Fruit fly (Drosophila melanogaster) whole organism, pupa: ENCODE data around the gene Send1.

Experiments
- CG10348 ChIP-seq: fragments of 200-800 bp; sonication (Bioruptor generic); IDR thresholded peaks from 2 replicates; pipeline ENCODE4 v1.3.6; 2022; ENCODE audit warnings: missing biosample characterization, missing genetic modification characterization
- CG13204 ChIP-seq: fragments of 200-800 bp; sonication (Bioruptor generic); optimal IDR thresholded peaks from 2 replicates; lab custom pipeline; 2018; ENCODE audit warnings: missing biosample characterization, mild to moderate bottlenecking, missing genetic modification characterization, moderate library complexity
- CG14655 ChIP-seq: fragments of 200-800 bp; sonication (Bioruptor generic); optimal IDR thresholded peaks from 3 replicates; lab custom pipeline; 2017; ENCODE audit warnings: mild to moderate bottlenecking, missing biosample characterization, missing genetic modification reagents, missing genetic modification characterization
- CG15710 ChIP-seq: fragments of 200-800 bp; sonication (Bioruptor generic); optimal IDR thresholded peaks from 2 replicates; lab custom pipeline; 2018; ENCODE audit warnings: missing biosample characterization, mild to moderate bottlenecking, missing genetic modification characterization, moderate library complexity
- CG17806 ChIP-seq: fragments of 200-800 bp; sonication (Bioruptor generic); optimal IDR thresholded peaks from 2 replicates; lab custom pipeline; 2018; ENCODE audit warnings: missing biosample characterization, mild to moderate bottlenecking, missing genetic modification characterization, moderate library complexity
- CG32121 ChIP-seq: fragments of 200-800 bp; sonication (Bioruptor generic); IDR thresholded peaks from 2 replicates; pipeline ENCODE4 v1.3.6; 2022; ENCODE audit warnings: missing biosample characterization, missing genetic modification characterization
- CG34367 ChIP-seq: fragments of 200-800 bp; sonication (Bioruptor generic); optimal IDR thresholded peaks from 2 replicates; lab custom pipeline; 2018; ENCODE audit warnings: missing biosample characterization, mild to moderate bottlenecking, missing genetic modification characterization
- CG4496 ChIP-seq: fragments of 200-800 bp; sonication (Bioruptor generic); IDR thresholded peaks from 3 replicates; pipeline ENCODE4 v1.3.6; 2022; ENCODE audit warnings: missing biosample characterization, missing genetic modification characterization
- CG8159 ChIP-seq: fragments of 200-800 bp; sonication (Bioruptor generic); optimal IDR thresholded peaks from 3 replicates; lab custom pipeline; 2018; ENCODE audit warnings: missing biosample characterization, mild to moderate bottlenecking, missing genetic modification characterization, moderate library complexity
- CG8301 ChIP-seq: fragments of 200-800 bp; sonication (Bioruptor generic); optimal IDR thresholded peaks from 2 replicates; lab custom pipeline; 2018; ENCODE audit warnings: missing biosample characterization, mild to moderate bottlenecking, missing genetic modification characterization
- CG9948 ChIP-seq: fragments of 200-800 bp; sonication (Bioruptor generic); optimal IDR thresholded peaks from 2 replicates; lab custom pipeline; 2018; ENCODE audit warnings: missing biosample characterization, mild to moderate bottlenecking, missing genetic modification characterization, moderate library complexity
- D1 ChIP-seq: fragments of 200-800 bp; sonication (Bioruptor generic); optimal IDR thresholded peaks from 2 replicates; lab custom pipeline; 2018; ENCODE audit warnings: missing biosample characterization, mild to moderate bottlenecking, missing genetic modification characterization, moderate library complexity
- EcR ChIP-seq: fragments of 200-800 bp; sonication (Bioruptor generic); optimal IDR thresholded peaks from 3 replicates; lab custom pipeline; 2019; ENCODE audit warnings: missing biosample characterization, missing genetic modification characterization, mild to moderate bottlenecking, moderate library complexity, missing genetic modification reagents
- Ets98B ChIP-seq: fragments of 200-800 bp; sonication (Bioruptor generic); IDR thresholded peaks from 2 replicates; pipeline ENCODE4 v1.3.6; 2022; ENCODE audit warnings: missing biosample characterization, missing genetic modification characterization
- Pif1A ChIP-seq: fragments of 200-800 bp; sonication (Bioruptor generic); optimal IDR thresholded peaks from 3 replicates; lab custom pipeline; 2016; ENCODE audit warnings: missing biosample characterization, missing genetic modification characterization
- Pif1B ChIP-seq: fragments of 200-800 bp; sonication (Bioruptor generic); optimal IDR thresholded peaks from 3 replicates; lab custom pipeline; 2016; ENCODE audit warnings: missing biosample characterization, missing genetic modification characterization
- Snoo ChIP-seq: fragments of 200-800 bp; sonication (Bioruptor generic); optimal IDR thresholded peaks from 3 replicates; lab custom pipeline; 2017; ENCODE audit warnings: missing biosample characterization, mild to moderate bottlenecking, missing genetic modification characterization, inconsistent platforms
- fd96Ca ChIP-seq: fragments of 200-800 bp; sonication (Bioruptor generic); IDR thresholded peaks from 3 replicates; pipeline ENCODE4 v1.3.6; 2022; ENCODE audit warnings: missing biosample characterization, missing genetic modification characterization
- gl ChIP-seq: fragments of 200-800 bp; sonication (Bioruptor generic); optimal IDR thresholded peaks from 2 replicates; lab custom pipeline; 2018; ENCODE audit warnings: missing biosample characterization, mild to moderate bottlenecking, missing genetic modification characterization
- rn ChIP-seq: fragments of 200-800 bp; sonication (Bioruptor generic); IDR thresholded peaks from 2 replicates; pipeline ENCODE4 v1.3.6; 2022; ENCODE audit warnings: missing biosample characterization, missing genetic modification characterization

Send1 gene

DNA sequence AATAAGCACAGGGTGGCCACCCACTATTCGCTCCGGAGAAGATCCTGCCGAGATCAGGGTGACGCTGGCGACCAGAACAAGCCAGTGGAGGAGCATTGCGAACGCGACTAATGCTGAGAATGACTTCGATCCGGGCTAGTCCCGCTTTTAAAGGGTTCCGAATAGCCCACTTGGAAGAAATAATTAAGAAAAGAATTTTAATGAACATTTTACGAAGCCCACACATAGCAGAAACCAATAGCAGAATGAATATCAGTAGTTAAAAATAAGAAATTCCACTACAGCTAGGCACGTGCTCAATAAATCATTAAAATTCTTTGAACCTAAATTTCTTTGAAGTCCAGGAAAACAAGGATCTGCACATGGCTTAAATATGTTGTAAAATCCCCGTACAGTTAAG is 3.7 kb downstream of the Send1 start, which contains the start of gene Ser12:
Ser12 (minus strand) TSS at position 101 of the 400 bp plus-strand sequence.
- TF ChIP-seq CG13204, result no peak
- TF ChIP-seq Snoo, result no peak
- no peak for TF ChIP-seq Pif1A (GFP tag; lab: Kevin White, UChicago)
- TF ChIP-seq fd96Ca (GFP tag; lab: Robert Waterston, UW), result no peak
- TF ChIP-seq EcR (GFP tag; lab: Kevin White, UChicago), result no peak

dm6 chr2L:2249578-2249977 is 5.3 kb downstream of the Send1 start:
- no peak for TF ChIP-seq CG8301 (tag; lab: Kevin White, UChicago)
- TF ChIP-seq CG15710 (tag; lab: Kevin White, UChicago), result no peak
- TF ChIP-seq CG4496 (GFP tag; lab: Robert Waterston, UW), result no peak
- no peak for TF ChIP-seq CG17806
- no peak for TF ChIP-seq Snoo
- no peak for TF ChIP-seq CG9948 (tag; lab: Kevin White, UChicago)
- no peak for TF ChIP-seq Pif1B (GFP tag; lab: Kevin White, UChicago)
- no peak for TF ChIP-seq Pif1A (GFP tag; lab: Kevin White, UChicago)
- no peak for TF ChIP-seq CG10348 (GFP tag; lab: Robert Waterston, UW)
- TF ChIP-seq EcR (GFP tag; lab: Kevin White, UChicago), result no peak
- TF ChIP-seq fd96Ca (GFP tag; lab: Robert Waterston, UW), result 0 out of 3 replicates have a peak, but pooled peaks have one; percentile 25
- no peak for TF ChIP-seq Ets98B
- peak; percentile 36 for TF ChIP-seq CG8159 (tag; lab: Kevin White, UChicago)
- TF ChIP-seq rn (GFP tag; lab: Robert Waterston, UW), result no peak

DNA sequence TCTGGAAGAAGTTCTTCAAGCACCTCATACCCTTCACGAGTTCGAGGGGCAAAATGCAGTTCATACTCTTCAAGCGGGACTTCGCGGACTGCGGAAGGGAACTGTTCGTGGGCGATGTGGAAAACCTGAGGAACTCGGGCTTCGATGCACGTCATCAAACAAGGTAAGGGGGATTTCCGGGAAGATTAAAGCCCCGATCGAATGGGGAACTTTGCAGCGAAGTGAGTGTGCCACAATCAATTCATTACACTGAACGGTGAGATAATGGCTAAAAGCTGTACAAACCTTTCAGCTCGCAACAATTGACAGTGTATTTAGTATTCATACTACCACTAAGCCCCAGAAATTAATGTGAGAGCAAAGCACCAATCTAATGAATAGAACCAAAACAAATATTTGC is 12.1 kb downstream of the Send1 start:
- TF ChIP-seq Snoo, result no peak
- no peak for TF ChIP-seq CG13204
- TF ChIP-seq rn (GFP tag; lab: Robert Waterston, UW), result no peak
- no peak for TF ChIP-seq gl (tag; lab: Kevin White, UChicago)
- TF ChIP-seq Pif1B (GFP tag; lab: Kevin White, UChicago), result no peak
- TF ChIP-seq Pif1A (GFP tag; lab: Kevin White, UChicago), result no peak

dm6 chr2L:2242139-2242538 is 12.7 kb downstream of the Send1 start, which contains the start of gene CG4267:
CG4267 (plus strand) TSS chr2L:2242378.
- TF ChIP-seq gl (tag; lab: Kevin White, UChicago), result no peak
- TF ChIP-seq EcR (GFP tag; lab: Kevin White, UChicago), result peak; percentile 74
- peak; percentile 52; the same call in 1 of the 3 replicates for TF ChIP-seq fd96Ca (GFP tag; lab: Robert Waterston, UW)
- TF ChIP-seq CG4496 (GFP tag; lab: Robert Waterston, UW), result peak; percentile 67
- no peak for TF ChIP-seq CG17806
- TF ChIP-seq CG10348 (GFP tag; lab: Robert Waterston, UW), result 0 out of 2 replicates have a peak, but pooled peaks have one; percentile 23
- TF ChIP-seq Ets98B, result peak; percentile 20; the same call in 1 of the 2 replicates
- TF ChIP-seq CG32121 (GFP tag; lab: Robert Waterston, UW), result 0 out of 2 replicates have a peak, but pooled peaks have one; percentile 12

dm6 chr2L:2240493-2240892 is 14.4 kb downstream of the Send1 start, which contains the start of gene Tengl1:
Tengl1 (minus strand) TSS chr2L:2240593.
- TF ChIP-seq EcR (GFP tag; lab: Kevin White, UChicago) (no peak), D1 (tag; lab: Kevin White, UChicago) (no peak), CG32121 (GFP tag; lab: Robert Waterston, UW) (no peak), Pif1B (GFP tag; lab: Kevin White, UChicago) (no peak), fd96Ca (GFP tag; lab: Robert Waterston, UW) (no peak)

DNA sequence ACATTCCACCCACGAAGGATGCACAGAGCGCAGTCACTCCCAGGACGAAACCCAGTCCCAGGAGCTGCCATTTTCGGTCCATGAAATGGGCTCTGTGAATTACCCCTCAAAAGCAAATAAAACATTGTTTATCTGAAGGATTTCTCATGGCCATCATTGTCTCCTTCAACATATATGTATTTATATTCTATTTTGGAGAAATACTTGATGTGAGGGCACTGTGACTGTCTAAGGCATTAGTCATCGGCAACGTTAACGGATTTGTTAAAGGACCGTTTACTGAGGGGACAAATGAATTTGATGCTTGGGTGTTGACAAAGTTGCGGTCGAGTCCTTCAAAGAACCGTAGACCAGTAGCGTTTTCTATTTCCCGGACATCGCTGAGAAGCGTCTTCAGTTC is 15.6 kb downstream of the Send1 start, which contains the start of gene Tengl2:
Tengl2 (minus strand) TSS at position 101 of the 400 bp plus-strand sequence.
- no peak for TF ChIP-seq rn (GFP tag; lab: Robert Waterston, UW)
- TF ChIP-seq, all 21 proteins: peak for 0

- TF ChIP-seq rn (GFP tag; lab: Robert Waterston, UW), result no peak
- TF ChIP-seq Ets98B, result no peak
- no peak for TF ChIP-seq gl (tag; lab: Kevin White, UChicago)
- TF ChIP-seq Pif1B (GFP tag; lab: Kevin White, UChicago), result no peak
- TF ChIP-seq CG32121 (GFP tag; lab: Robert Waterston, UW), result no peak
- TF ChIP-seq CG14655 (GFP tag; lab: Kevin White, UChicago), result no peak
- TF ChIP-seq CG17806, result no peak
- TF ChIP-seq CG10348 (GFP tag; lab: Robert Waterston, UW), result no peak
- no peak for TF ChIP-seq CG34367
- no peak for TF ChIP-seq fd96Ca (GFP tag; lab: Robert Waterston, UW)
Observed at dm6 chr2L:2238151-2238550, 16.7 kb downstream of the Send1 start, which contains the start of gene Tengl3. Tengl3 (minus strand) TSS chr2L:2238251.

dm6 chr2L:2236722-2237121 is 18.1 kb downstream of the Send1 start, which contains the start of gene Sec24CD:
Sec24CD (minus strand) TSS chr2L:2236844.
- TF ChIP-seq gl (tag; lab: Kevin White, UChicago) (no peak), EcR (GFP tag; lab: Kevin White, UChicago) (peak; percentile 36)
